Worm (Caenorhabditis elegans): ENCODE data around the gene C15B12.8.

ce11 chrX:6460123-6460522, 13.9 kb upstream of the C15B12.8 start:
- TF ChIP-seq pes-1 (GFP tag; IDR thresholded peaks at IDR 0.05) (no peak), ets-7 (tag; optimal IDR thresholded peaks at IDR 0.05) (no peak), flt-1 (GFP tag; IDR thresholded peaks at IDR 0.05) (no peak), tra-4 (tag; optimal IDR thresholded peaks at IDR 0.05) (no peak), sea-1 (GFP tag; conservative IDR thresholded peaks at IDR 0.05) (no peak), ama-1 (optimal IDR thresholded peaks at IDR 0.05) (no peak), aly-1 (tag; optimal IDR thresholded peaks at IDR 0.05) (no peak), hmg-4 (GFP tag; optimal IDR thresholded peaks at IDR 0.05) (no peak), hmbx-1 (tag; optimal IDR thresholded peaks at IDR 0.05) (no peak)

Measured in whole organism, early embryonic.